Worm (Caenorhabditis elegans) whole organism, L2 larva: ENCODE data around the gene bus-8B.
A peak's percentile ranks its signal among the peaks of the same experiment; 100 is the strongest.

ENCODE experiments used
- elt-3 ChIP-seq: sonication (generic microtip); optimal IDR thresholded peaks from 2 replicates; lab custom pipeline; 2017; ENCODE audit warnings: missing biosample characterization, missing genetic modification characterization
- gmeb-1 ChIP-seq: fragments of 150-350 bp; optimal IDR thresholded peaks from 2 replicates; lab custom pipeline; 2014; ENCODE audit warnings: missing biosample characterization, missing genetic modification characterization
- lin-39 ChIP-seq: fragments of 150-350 bp; optimal IDR thresholded peaks from 2 replicates; lab custom pipeline; 2014; ENCODE audit warnings: missing biosample characterization, missing genetic modification reagents, missing genetic modification characterization
- mdl-1 ChIP-seq, 2 experiments: fragments of 150-350 bp in 1 of 2; sonication (generic microtip) in 1 of 2; optimal IDR thresholded peaks; 2 replicates each; lab custom pipeline; 2017; ENCODE audit warnings: missing biosample characterization in 2 of 2, missing genetic modification characterization in 2 of 2
- nhr-6 ChIP-seq: fragments of 150-350 bp; optimal IDR thresholded peaks from 2 replicates; lab custom pipeline; 2014; ENCODE audit warnings: missing biosample characterization, missing genetic modification characterization
- snpc-4 ChIP-seq: fragments of 150-350 bp; optimal IDR thresholded peaks from 2 replicates; lab custom pipeline; 2014; ENCODE audit warnings: missing biosample characterization, missing genetic modification characterization
- unc-62 ChIP-seq: fragments of 150-350 bp; optimal IDR thresholded peaks from 2 replicates; lab custom pipeline; 2014; ENCODE audit warnings: missing biosample characterization, missing genetic modification reagents, missing genetic modification characterization

DNA sequence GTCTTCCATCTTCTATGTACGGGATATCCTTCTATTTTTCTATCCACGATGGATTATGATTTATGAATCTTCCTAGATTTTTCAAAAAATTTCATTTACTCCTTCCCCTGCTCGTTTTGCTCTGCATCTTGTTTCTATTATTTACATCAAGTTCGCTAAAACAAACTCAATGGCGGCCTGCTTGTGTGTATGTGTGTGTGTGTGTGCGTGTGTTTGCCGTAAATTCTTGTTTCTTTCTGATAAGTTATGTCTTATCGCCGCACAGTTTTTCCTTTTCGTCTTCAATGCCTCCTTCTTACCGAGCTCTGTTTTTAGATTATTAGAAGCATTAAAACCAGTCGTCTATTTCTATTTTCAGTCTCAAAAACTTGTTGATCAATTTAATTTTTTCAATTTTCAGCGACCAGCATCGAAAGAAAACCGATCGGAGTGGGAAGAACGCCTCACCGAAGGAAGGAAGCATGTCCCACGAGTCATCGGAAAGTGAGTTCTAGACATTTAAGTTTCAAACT is 13.8 kb upstream of the bus-8B start, which contains the start of gene dlg-1:
- TF ChIP-seq nhr-6 (no peak), snpc-4 (tag; lab: Kevin White, UChicago) (no peak), lin-39 (tag; lab: Kevin White, UChicago) (no peak), unc-62 (no peak), mdl-1 (tag; optimal IDR thresholded peaks at IDR 0.05; lab: Kevin White, UChicago) (no peak), elt-3 (no peak), gmeb-1 (tag; lab: Kevin White, UChicago) (peak; percentile 4)
